Worm (Caenorhabditis elegans) whole organism, L3 larva: ENCODE measurements around the gene W04H10.2.

Source experiments
- ceh-82 ChIP-seq: fragments of 150-350 bp; optimal IDR thresholded peaks from 2 replicates; lab custom pipeline; 2014; ENCODE audit warnings: missing biosample characterization, missing genetic modification characterization
- skn-1 ChIP-seq: fragments of 150-350 bp; optimal IDR thresholded peaks from 2 replicates; lab custom pipeline; 2014; ENCODE audit warnings: missing biosample characterization, missing genetic modification characterization
- snpc-4 ChIP-seq: fragments of 150-350 bp; optimal IDR thresholded peaks from 2 replicates; lab custom pipeline; 2014; ENCODE audit warnings: missing biosample characterization, missing genetic modification characterization

DNA sequence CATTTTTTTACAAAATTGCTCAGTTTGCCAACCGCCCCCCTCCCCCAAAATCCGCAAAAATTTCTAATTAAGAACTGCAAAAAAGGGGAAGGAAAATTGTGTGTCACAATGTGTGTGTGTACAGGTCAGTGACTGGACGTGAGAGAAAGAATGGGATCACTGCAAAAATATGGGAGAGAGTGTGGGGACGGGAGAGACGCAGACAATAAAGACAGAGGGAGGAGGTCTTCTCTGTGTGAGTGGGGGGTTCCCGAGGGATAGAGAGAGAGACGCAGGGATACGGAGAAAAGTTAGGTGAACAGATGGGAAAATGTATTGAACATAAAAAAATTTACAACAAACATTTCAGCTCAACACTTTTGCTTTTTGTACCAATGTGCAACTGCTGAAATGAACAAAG lies 20.6 kb downstream of the W04H10.2 start:
- TF ChIP-seq skn-1 (tag; lab: Kevin White, UChicago) (no peak), ceh-82 (tag; lab: Kevin White, UChicago) (no peak), snpc-4 (no peak)
